Fruit fly (Drosophila melanogaster) whole organism, embryonic: Measurements from ENCODE around the gene TwdlX.
A peak's percentile ranks its signal among the peaks of the same experiment; 100 is the strongest.

Experiments used
- Antp ChIP-seq: fragments of 200-800 bp; sonication (Bioruptor generic); optimal IDR thresholded peaks from 3 replicates; lab custom pipeline; 2016; ENCODE audit warnings: missing biosample characterization, missing genetic modification characterization
- Atf3 ChIP-seq: fragments of 200-800 bp; sonication (Bioruptor generic); optimal IDR thresholded peaks from 3 replicates; lab custom pipeline; 2016; ENCODE audit warnings: missing biosample characterization, missing genetic modification characterization
- B-H1 ChIP-seq: fragments of 200-800 bp; sonication (Bioruptor generic); IDR thresholded peaks from 3 replicates; pipeline ENCODE4 v1.3.6; 2022; ENCODE audit warnings: missing biosample characterization, missing genetic modification characterization
- BEAF-32 ChIP-seq: fragments of 200-800 bp; sonication (Bioruptor generic); optimal IDR thresholded peaks from 3 replicates; lab custom pipeline; 2017; ENCODE audit warnings: missing biosample characterization, missing genetic modification characterization, mild to moderate bottlenecking, moderate library complexity, missing genetic modification reagents
- CG10267 ChIP-seq: fragments of 200-800 bp; sonication (Bioruptor generic); optimal IDR thresholded peaks from 2 replicates; lab custom pipeline; 2018; ENCODE audit warnings: missing biosample characterization, mild to moderate bottlenecking, missing genetic modification characterization, moderate library complexity
- CG10321 ChIP-seq: fragments of 200-800 bp; sonication (Bioruptor generic); IDR thresholded peaks from 2 replicates; pipeline ENCODE4 v1.3.6; 2022; ENCODE audit warnings: missing biosample characterization, missing genetic modification characterization
- CG10565 ChIP-seq: fragments of 200-800 bp; sonication (Bioruptor generic); optimal IDR thresholded peaks from 3 replicates; lab custom pipeline; 2016; ENCODE audit warnings: missing biosample characterization, mild to moderate bottlenecking, missing genetic modification characterization
- CG11093 ChIP-seq: fragments of 200-800 bp; sonication (Bioruptor generic); IDR thresholded peaks from 3 replicates; pipeline ENCODE4 v1.3.6; 2022; ENCODE audit warnings: missing biosample characterization, missing genetic modification characterization
- CG11398 ChIP-seq: fragments of 200-800 bp; sonication (Bioruptor generic); optimal IDR thresholded peaks from 2 replicates; lab custom pipeline; 2016; ENCODE audit warnings: missing biosample characterization, missing genetic modification characterization
- CG14860 ChIP-seq: fragments of 200-800 bp; sonication (Bioruptor generic); IDR thresholded peaks from 3 replicates; pipeline ENCODE4 v1.3.6; 2022; ENCODE audit warnings: missing biosample characterization, missing genetic modification characterization; ENCODE audit not compliant: partially characterized antibody
- CG14965 ChIP-seq: fragments of 200-800 bp; sonication (Bioruptor generic); optimal IDR thresholded peaks from 2 replicates; lab custom pipeline; 2016; ENCODE audit warnings: missing biosample characterization, missing genetic modification characterization, borderline replicate concordance
- CG15514 ChIP-seq: fragments of 200-800 bp; sonication (Bioruptor generic); optimal IDR thresholded peaks from 3 replicates; lab custom pipeline; 2017; ENCODE audit warnings: missing biosample characterization, missing genetic modification characterization, mild to moderate bottlenecking, moderate library complexity, missing genetic modification reagents
- CG15696 ChIP-seq: fragments of 200-800 bp; sonication (Bioruptor generic); optimal IDR thresholded peaks from 2 replicates; lab custom pipeline; 2019; ENCODE audit warnings: missing biosample characterization, mild to moderate bottlenecking, missing genetic modification characterization, moderate library complexity
- CG1602 ChIP-seq: fragments of 200-800 bp; sonication (Bioruptor generic); optimal IDR thresholded peaks from 3 replicates; lab custom pipeline; 2016; ENCODE audit warnings: missing biosample characterization, missing genetic modification characterization
- CG16813 ChIP-seq: fragments of 200-800 bp; sonication (Bioruptor generic); IDR thresholded peaks from 3 replicates; pipeline ENCODE4 v1.3.6; 2022; ENCODE audit warnings: missing biosample characterization, missing genetic modification characterization; ENCODE audit not compliant: partially characterized antibody
- CG2199 ChIP-seq: fragments of 200-800 bp; sonication (Bioruptor generic); IDR thresholded peaks from 3 replicates; pipeline ENCODE4 v1.3.6; 2022; ENCODE audit warnings: missing biosample characterization, missing genetic modification characterization
- CG8281 ChIP-seq: fragments of 200-800 bp; sonication (Bioruptor generic); optimal IDR thresholded peaks from 2 replicates; lab custom pipeline; 2018; ENCODE audit warnings: missing biosample characterization, mild to moderate bottlenecking, missing genetic modification characterization, moderate library complexity
- CTCF ChIP-seq: fragments of 200-800 bp; sonication (Bioruptor generic); optimal IDR thresholded peaks from 2 replicates; lab custom pipeline; 2017; ENCODE audit warnings: missing biosample characterization, mild to moderate bottlenecking, missing genetic modification characterization, moderate library complexity
- Deaf1 ChIP-seq: fragments of 200-800 bp; optimal IDR thresholded peaks from 3 replicates; lab custom pipeline; 2019; ENCODE audit warnings: missing biosample characterization, mild to moderate bottlenecking, missing genetic modification characterization, moderate library complexity
- Dfd ChIP-seq, 2 experiments: fragments of >200 bp; optimal IDR thresholded peaks; 2 replicates each; lab custom pipeline; 2017; ENCODE audit warnings: missing biosample characterization in 2 of 2, missing genetic modification characterization in 2 of 2
- Dp ChIP-seq: fragments of 200-800 bp; sonication (Bioruptor generic); optimal IDR thresholded peaks from 2 replicates; lab custom pipeline; 2018; ENCODE audit warnings: missing biosample characterization, mild to moderate bottlenecking, missing genetic modification characterization, moderate library complexity
- Hey ChIP-seq: fragments of 200-800 bp; sonication (Bioruptor generic); optimal IDR thresholded peaks from 3 replicates; lab custom pipeline; 2018; ENCODE audit warnings: missing biosample characterization, mild to moderate bottlenecking, missing genetic modification characterization
- Lim3 ChIP-seq: fragments of 200-800 bp; sonication (Bioruptor generic); IDR thresholded peaks from 2 replicates; pipeline ENCODE4 v1.3.6; 2022; ENCODE audit warnings: missing biosample characterization, missing genetic modification characterization
- NFAT ChIP-seq: fragments of 200-800 bp; sonication (Bioruptor generic); IDR thresholded peaks from 2 replicates; pipeline ENCODE4 v1.3.6; 2022; ENCODE audit warnings: missing biosample characterization, missing genetic modification characterization
- Sin3A ChIP-seq: fragments of >200 bp; optimal IDR thresholded peaks from 2 replicates; lab custom pipeline; 2018
- Stat92E ChIP-seq, 3 experiments: fragments of >200 bp in 2 of 3; fragments of 200-800 bp in 1 of 3; sonication (Bioruptor generic) in 1 of 3; optimal IDR thresholded peaks; 2 replicates each; lab custom pipeline; 2017 to 2019; ENCODE audit warnings: missing biosample characterization in 3 of 3, missing genetic modification characterization in 3 of 3, mild to moderate bottlenecking in 1 of 3, moderate library complexity in 1 of 3
- TFAM ChIP-seq: fragments of 200-800 bp; sonication (Bioruptor generic); optimal IDR thresholded peaks from 2 replicates; lab custom pipeline; 2017; ENCODE audit warnings: missing biosample characterization, missing genetic modification characterization, inconsistent platforms
- Xrp1 ChIP-seq: fragments of 200-800 bp; sonication (Bioruptor generic); IDR thresholded peaks from 2 replicates; pipeline ENCODE4 v1.3.6; 2022; ENCODE audit warnings: missing biosample characterization, missing genetic modification characterization
- YL-1 ChIP-seq: fragments of 200-800 bp; sonication (Bioruptor generic); optimal IDR thresholded peaks from 3 replicates; lab custom pipeline; 2017; ENCODE audit warnings: missing biosample characterization, mild to moderate bottlenecking, missing genetic modification characterization
- al ChIP-seq: fragments of 200-800 bp; sonication (Bioruptor generic); IDR thresholded peaks from 2 replicates; pipeline ENCODE4 v1.3.6; 2022; ENCODE audit warnings: missing biosample characterization, missing genetic modification characterization
- ara ChIP-seq: fragments of 200-800 bp; sonication (Bioruptor generic); IDR thresholded peaks from 2 replicates; pipeline ENCODE4 v1.3.6; 2022; ENCODE audit warnings: missing biosample characterization, missing genetic modification characterization
- bbx ChIP-seq: fragments of 200-800 bp; sonication (Bioruptor generic); IDR thresholded peaks from 2 replicates; pipeline ENCODE4 v1.3.6; 2022; ENCODE audit warnings: missing biosample characterization, missing genetic modification characterization; ENCODE audit not compliant: partially characterized antibody
- chm ChIP-seq: fragments of 200-800 bp; sonication (Bioruptor generic); IDR thresholded peaks from 2 replicates; pipeline ENCODE4 v1.3.6; 2022; ENCODE audit warnings: missing biosample characterization, missing genetic modification characterization
- chn ChIP-seq: fragments of 200-800 bp; sonication (Bioruptor generic); optimal IDR thresholded peaks from 2 replicates; lab custom pipeline; 2016; ENCODE audit warnings: missing biosample characterization, missing genetic modification characterization
- dm ChIP-seq: fragments of 200-800 bp; sonication (Bioruptor generic); optimal IDR thresholded peaks from 3 replicates; lab custom pipeline; 2016; ENCODE audit warnings: missing biosample characterization, missing genetic modification characterization
- dpn ChIP-seq, 2 experiments: fragments of 200-800 bp; sonication (Bioruptor generic); optimal IDR thresholded peaks; 3 replicates each; lab custom pipeline; 2016; ENCODE audit warnings: missing biosample characterization in 2 of 2, missing genetic modification characterization in 2 of 2
- exex ChIP-seq: fragments of 200-800 bp; sonication (Bioruptor generic); optimal IDR thresholded peaks from 4 replicates; lab custom pipeline; 2018; ENCODE audit warnings: missing biosample characterization, mild to moderate bottlenecking, missing genetic modification characterization, moderate library complexity
- eyg ChIP-seq: fragments of 200-800 bp; sonication (Bioruptor generic); optimal IDR thresholded peaks from 3 replicates; lab custom pipeline; 2016; ENCODE audit warnings: missing biosample characterization, missing genetic modification characterization
- luna ChIP-seq: fragments of 200-800 bp; sonication (Bioruptor generic); optimal IDR thresholded peaks from 2 replicates; lab custom pipeline; 2016; ENCODE audit warnings: missing biosample characterization, missing genetic modification characterization
- nerfin-2 ChIP-seq: fragments of 200-800 bp; sonication (Bioruptor generic); IDR thresholded peaks from 2 replicates; pipeline ENCODE4 v1.3.6; 2022; ENCODE audit warnings: missing biosample characterization, missing genetic modification characterization; ENCODE audit not compliant: partially characterized antibody
- nmo ChIP-seq: fragments of 200-800 bp; sonication (Bioruptor generic); optimal IDR thresholded peaks from 2 replicates; lab custom pipeline; 2018; ENCODE audit warnings: missing biosample characterization, mild to moderate bottlenecking, missing genetic modification characterization, moderate library complexity
- odd ChIP-seq: fragments of 200-800 bp; sonication (Bioruptor generic); optimal IDR thresholded peaks from 2 replicates; lab custom pipeline; 2017; ENCODE audit warnings: missing biosample characterization, mild to moderate bottlenecking, missing genetic modification characterization
- pfk ChIP-seq: fragments of 200-800 bp; sonication (Bioruptor generic); optimal IDR thresholded peaks from 2 replicates; lab custom pipeline; 2018; ENCODE audit warnings: missing biosample characterization, mild to moderate bottlenecking, missing genetic modification characterization, moderate library complexity
- pum ChIP-seq: fragments of 200-800 bp; sonication (Bioruptor generic); optimal IDR thresholded peaks from 2 replicates; lab custom pipeline; 2016; ENCODE audit warnings: missing biosample characterization, missing genetic modification characterization
- pzg ChIP-seq: fragments of 200-800 bp; sonication (Bioruptor generic); optimal IDR thresholded peaks from 3 replicates; lab custom pipeline; 2018; ENCODE audit warnings: missing biosample characterization, mild to moderate bottlenecking, missing genetic modification characterization, moderate library complexity
- sens-2 ChIP-seq: fragments of 200-800 bp; sonication (Bioruptor generic); IDR thresholded peaks from 2 replicates; pipeline ENCODE4 v1.3.6; 2022; ENCODE audit warnings: missing biosample characterization, missing genetic modification characterization
- seq ChIP-seq: fragments of 200-800 bp; sonication (Bioruptor generic); IDR thresholded peaks from 2 replicates; pipeline ENCODE4 v1.3.6; 2022; ENCODE audit warnings: missing biosample characterization, missing genetic modification characterization
- slbo ChIP-seq: fragments of 200-800 bp; sonication (Bioruptor generic); IDR thresholded peaks from 2 replicates; pipeline ENCODE4 v1.3.6; 2022; ENCODE audit warnings: missing biosample characterization, missing genetic modification characterization
- trem ChIP-seq: fragments of 200-800 bp; optimal IDR thresholded peaks from 3 replicates; lab custom pipeline; 2019; ENCODE audit warnings: missing biosample characterization, mild to moderate bottlenecking, missing genetic modification characterization, moderate library complexity

TwdlX gene

DNA sequence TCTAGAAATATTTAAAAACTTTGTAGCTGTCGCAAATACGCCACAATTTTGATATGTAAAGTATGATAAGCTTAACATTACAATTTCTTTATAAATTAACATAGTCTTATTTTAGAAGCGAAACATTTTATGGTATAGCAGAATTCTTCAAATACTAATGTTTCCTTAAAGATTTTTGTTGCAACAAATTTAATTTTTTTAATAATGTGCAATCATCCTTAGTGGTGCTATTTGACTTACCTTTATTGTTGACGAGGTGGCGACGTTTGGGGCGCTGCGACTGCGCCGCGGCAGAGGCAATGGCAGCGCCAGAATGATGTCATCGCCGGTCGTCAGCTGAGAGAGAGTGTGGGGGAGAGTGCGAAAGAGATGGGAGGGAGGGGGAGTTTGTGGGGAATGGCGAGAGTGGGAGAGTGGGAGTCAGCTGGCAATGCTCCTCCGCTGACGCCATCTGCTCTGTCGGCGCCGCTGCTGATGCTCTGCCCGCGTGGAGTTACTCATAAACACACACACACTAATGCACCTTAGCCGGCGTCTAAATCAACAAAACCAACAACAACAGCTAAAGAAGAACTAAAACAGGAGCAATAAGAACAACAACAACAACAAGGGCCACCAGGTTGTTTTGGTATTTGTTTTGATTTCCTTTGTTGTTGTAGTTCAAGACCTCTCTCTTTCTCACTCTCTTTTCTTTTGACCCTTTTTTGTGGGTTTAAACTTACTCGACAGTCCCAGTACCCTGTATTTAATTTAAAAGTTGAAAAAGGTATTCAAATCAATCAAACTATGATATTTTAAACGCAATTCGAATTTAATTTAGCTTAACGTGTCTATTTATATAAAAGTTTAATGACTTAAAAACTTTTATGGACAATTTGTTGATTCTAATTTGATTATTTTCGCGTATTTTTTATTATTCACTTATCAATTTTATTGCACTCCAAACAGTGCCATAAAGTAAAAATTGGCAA, 7.4 kb upstream of the TwdlX start (continued):
- TF ChIP-seq Hey (tag; lab: Kevin White, UChicago) (no peak), eyg (GFP tag; lab: Kevin White, UChicago) (no peak), CG14860 (GFP tag; lab: Robert Waterston, UW) (no peak), dm (GFP tag; lab: Kevin White, UChicago) (no peak), Deaf1 (peak; percentile 47), CG10267 (peak; percentile 43), CG2199 (GFP tag; lab: Robert Waterston, UW) (no peak), CG11093 (GFP tag; lab: Robert Waterston, UW) (no peak), Atf3 (GFP tag; lab: Kevin White, UChicago) (peak; percentile 27), pum (GFP tag; lab: Kevin White, UChicago) (peak; percentile 10), CG10565 (GFP tag; lab: Kevin White, UChicago) (no peak), CG11398 (GFP tag; lab: Kevin White, UChicago) (no peak), ara (GFP tag; lab: Robert Waterston, UW) (peak; percentile 55; the same call in 1 of the 2 replicates), bbx (GFP tag; lab: Robert Waterston, UW) (no peak), Sin3A (no peak), al (GFP tag; lab: Robert Waterston, UW) (peak; percentile 57; the same call in 1 of the 2 replicates), exex (tag; lab: Kevin White, UChicago) (no peak), slbo (peak; percentile 73), chm (GFP tag; lab: Robert Waterston, UW) (no peak), odd (GFP tag; lab: Kevin White, UChicago) (peak; percentile 44), luna (no peak), dpn (GFP tag; optimal IDR thresholded peaks at IDR 0.05; lab: Kevin White, UChicago) (peak; percentile 69 to 72), chn (peak; percentile 40), CG10321 (GFP tag; lab: Robert Waterston, UW) (no peak), B-H1 (GFP tag; lab: Robert Waterston, UW) (peak; percentile 54), nmo (GFP tag; lab: Kevin White, UChicago) (peak; percentile 91), sens-2 (no peak), CG15696 (tag; lab: Kevin White, UChicago) (no peak), pzg (GFP tag; lab: Kevin White, UChicago) (no peak), YL-1 (GFP tag; lab: Kevin White, UChicago) (no peak), Dfd (GFP tag; optimal IDR thresholded peaks at IDR 0.05; lab: Kevin White, UChicago) (no peak), Lim3 (GFP tag; lab: Robert Waterston, UW) (no peak), CG16813 (GFP tag; lab: Robert Waterston, UW) (no peak), CG1602 (GFP tag; lab: Kevin White, UChicago) (peak; percentile 42), CG8281 (tag; lab: Kevin White, UChicago) (peak; percentile 57), Xrp1 (GFP tag; lab: Robert Waterston, UW) (peak; percentile 74), seq (GFP tag; lab: Robert Waterston, UW) (peak; percentile 78), TFAM (no peak), CTCF (GFP tag; lab: Kevin White, UChicago) (peak; percentile 48), NFAT (GFP tag; lab: Robert Waterston, UW) (0 out of 2 replicates have a peak, but pooled peaks have one; percentile 39), CG15514 (GFP tag; lab: Kevin White, UChicago) (peak; percentile 20), trem (peak; percentile 13), pfk (no peak), BEAF-32 (GFP tag; lab: Kevin White, UChicago) (no peak), Antp (peak; percentile 4), CG14965 (no peak), Dp (GFP tag; lab: Kevin White, UChicago) (no peak), nerfin-2 (GFP tag; lab: Robert Waterston, UW) (no peak), Stat92E (GFP tag; optimal IDR thresholded peaks at IDR 0.05; lab: Kevin White, UChicago) (no peak)
